Worm (Caenorhabditis elegans): ENCODE measurements around the gene Y111B2A.2.

The Y111B2A.2 gene

DNA sequence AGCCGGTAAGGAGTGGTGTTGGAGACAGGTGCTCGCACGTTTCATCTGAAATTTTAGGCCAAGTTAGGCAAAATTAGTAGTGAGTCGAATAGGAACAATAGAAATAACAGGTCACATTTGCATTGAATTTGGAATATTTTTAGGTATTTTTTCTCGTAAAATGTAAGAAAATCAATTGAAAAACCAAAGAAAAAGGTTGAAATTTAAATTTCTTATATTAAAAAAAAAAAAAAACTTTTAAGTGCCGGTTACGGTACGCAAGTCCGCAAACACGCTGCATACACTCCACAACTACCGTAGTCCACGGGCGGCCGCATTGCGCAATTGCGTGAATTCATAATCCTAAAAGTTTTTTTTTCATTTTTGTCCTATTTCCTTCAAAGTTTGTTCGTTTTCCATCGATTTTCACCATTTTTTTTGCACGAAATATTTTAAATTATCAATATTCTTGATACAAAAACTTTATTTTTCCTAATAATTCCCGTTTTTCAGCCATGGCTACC is at the start of gene Y111B2A.2, which contains the start of gene Y111B2A.1:
Gene Y111B2A.2 (plus strand): TSS at position 493 of the 503 bp plus-strand sequence.
Gene Y111B2A.1 (minus strand): TSS at position 51 of the 503 bp plus-strand sequence.
- TF ChIP-seq hrde-1 (tag; optimal IDR thresholded peaks at IDR 0.05; ENCODE audit: borderline replicate concordance) (no peak), madf-6 (GFP tag; IDR thresholded peaks at IDR 0.05) (peak; percentile 74), hmg-1.2 (GFP tag; IDR thresholded peaks at IDR 0.05) (peak; percentile 20; the same call in 1 of the 2 replicates), chd-7 (tag; optimal IDR thresholded peaks at IDR 0.05) (no peak), F33H1.4 (GFP tag; IDR thresholded peaks at IDR 0.05) (peak; percentile 48), unc-62 (GFP tag; optimal IDR thresholded peaks at IDR 0.05) (no peak), K11D2.4 (GFP tag; IDR thresholded peaks at IDR 0.05) (no peak), egl-44 (GFP tag; IDR thresholded peaks at IDR 0.05) (no peak), B0019.2 (GFP tag; conservative IDR thresholded peaks at IDR 0.05) (peak; percentile 71), lag-1 (GFP tag; IDR thresholded peaks at IDR 0.05) (no peak), nfyb-1 (GFP tag; IDR thresholded peaks at IDR 0.05) (no peak), dpl-1 (GFP tag; optimal IDR thresholded peaks at IDR 0.05) (peak; percentile 29), snpc-4 (GFP tag; optimal IDR thresholded peaks at IDR 0.05) (no peak), snpc-4 (tag; optimal IDR thresholded peaks at IDR 0.05) (peak in 1 of 4 experiments; percentile 24), die-1 (tag; optimal IDR thresholded peaks at IDR 0.05) (no peak), ekl-4 (GFP tag; IDR thresholded peaks at IDR 0.05) (no peak), Y95B8A.8 (GFP tag; IDR thresholded peaks at IDR 0.05) (no peak), efl-1 (GFP tag; optimal IDR thresholded peaks at IDR 0.05) (peak; percentile 52), lir-1 (GFP tag; conservative IDR thresholded peaks at IDR 0.05) (no peak), ceh-58 (GFP tag; IDR thresholded peaks at IDR 0.05) (no peak), pha-4 (tag; optimal IDR thresholded peaks at IDR 0.05) (no peak), bed-1 (GFP tag; IDR thresholded peaks at IDR 0.05) (no peak), somi-1 (GFP tag; optimal IDR thresholded peaks at IDR 0.05) (no peak), snpc-1.3 (tag; optimal IDR thresholded peaks at IDR 0.05; ENCODE audit: insufficient read depth) (peak; percentile 79), hmg-20 (GFP tag; IDR thresholded peaks at IDR 0.05) (no peak), ceh-27 (GFP tag; optimal IDR thresholded peaks at IDR 0.05) (no peak), sea-2 (GFP tag; IDR thresholded peaks at IDR 0.05) (no peak), ztf-6 (GFP tag; IDR thresholded peaks at IDR 0.05) (no peak), madf-8 (GFP tag; conservative IDR thresholded peaks at IDR 0.05) (peak; percentile 38), D2030.7 (GFP tag; IDR thresholded peaks at IDR 0.05) (peak; percentile 67; the same call in 1 of the 2 replicates), ccch-3 (GFP tag; optimal IDR thresholded peaks at IDR 0.05) (no peak), nfya-2 (GFP tag; IDR thresholded peaks at IDR 0.05) (no peak), bed-2 (GFP tag; IDR thresholded peaks at IDR 0.05) (no peak), zfh-2 (GFP tag; conservative IDR thresholded peaks at IDR 0.05) (no peak), B0336.3 (GFP tag; IDR thresholded peaks at IDR 0.05) (no peak), lin-54 (GFP tag; optimal IDR thresholded peaks at IDR 0.05) (peak; percentile 48), rpc-1 (optimal IDR thresholded peaks at IDR 0.05) (no peak), rpc-1 (tag; optimal IDR thresholded peaks at IDR 0.05) (no peak), ceh-91 (GFP tag; IDR thresholded peaks at IDR 0.05) (peak; percentile 79), K12H6.12 (tag; optimal IDR thresholded peaks at IDR 0.05) (no peak), aptf-2 (GFP tag; conservative IDR thresholded peaks at IDR 0.05) (no peak), unc-130 (GFP tag; optimal IDR thresholded peaks at IDR 0.05) (peak; percentile 10), T07F8.4 (tag; optimal IDR thresholded peaks at IDR 0.05) (no peak), madf-3 (GFP tag; IDR thresholded peaks at IDR 0.05) (peak; percentile 38; the same call in 1 of the 2 replicates), snpc-3.4 (tag; optimal IDR thresholded peaks at IDR 0.05) (peak; percentile 51), athp-1 (tag; optimal IDR thresholded peaks at IDR 0.05) (no peak), lsl-1 (GFP tag; optimal IDR thresholded peaks at IDR 0.05) (peak; percentile 98), F49E8.2 (tag; optimal IDR thresholded peaks at IDR 0.05; ENCODE audit: insufficient read depth) (peak; percentile 72), rec-8 (tag; optimal IDR thresholded peaks at IDR 0.05) (no peak)
